Fruit fly (Drosophila melanogaster): ENCODE results near the gene CG9368.

Gene CG9368

dm6 chr3L:19562146-19562700 lies 39.2 kb upstream of the CG9368 start:
- TF ChIP-seq psq (optimal IDR thresholded peaks at IDR 0.05) (no peak), pan (optimal IDR thresholded peaks at IDR 0.05) (no peak), CG8478 (optimal IDR thresholded peaks at IDR 0.05) (no peak)

- TF ChIP-seq pan (optimal IDR thresholded peaks at IDR 0.05) (no peak), usp (GFP tag; optimal IDR thresholded peaks at IDR 0.05) (no peak), EcR (GFP tag; optimal IDR thresholded peaks at IDR 0.05) (no peak), psq (optimal IDR thresholded peaks at IDR 0.05) (no peak), Dll (optimal IDR thresholded peaks at IDR 0.05) (no peak), CG8478 (optimal IDR thresholded peaks at IDR 0.05) (no peak)
Measured at dm6 chr3L:19563014-19563413, 38.4 kb upstream of the CG9368 start.

- no peak for TF ChIP-seq EcR (GFP tag; optimal IDR thresholded peaks at IDR 0.05)
- no peak for TF ChIP-seq Dll (optimal IDR thresholded peaks at IDR 0.05)
- TF ChIP-seq usp (GFP tag; optimal IDR thresholded peaks at IDR 0.05): no peak
- no peak for TF ChIP-seq CG8478 (optimal IDR thresholded peaks at IDR 0.05)
- TF ChIP-seq psq (optimal IDR thresholded peaks at IDR 0.05): no peak
Measured at dm6 chr3L:19564905-19565700, 36.3 kb upstream of the CG9368 start.

dm6 chr3L:19566127-19566526 lies 35.3 kb upstream of the CG9368 start:
- TF ChIP-seq EcR (GFP tag; optimal IDR thresholded peaks at IDR 0.05): no peak
- TF ChIP-seq usp (GFP tag; optimal IDR thresholded peaks at IDR 0.05): no peak
- no peak for TF ChIP-seq pan (optimal IDR thresholded peaks at IDR 0.05)
- no peak for TF ChIP-seq Dll (optimal IDR thresholded peaks at IDR 0.05)
- TF ChIP-seq CG8478 (optimal IDR thresholded peaks at IDR 0.05): no peak
- TF ChIP-seq psq (optimal IDR thresholded peaks at IDR 0.05): no peak

dm6 chr3L:19568999-19569398 lies 32.4 kb upstream of the CG9368 start:
- TF ChIP-seq usp (GFP tag; optimal IDR thresholded peaks at IDR 0.05): no peak
- TF ChIP-seq Dll (optimal IDR thresholded peaks at IDR 0.05): no peak
- TF ChIP-seq pan (optimal IDR thresholded peaks at IDR 0.05): no peak
- TF ChIP-seq psq (optimal IDR thresholded peaks at IDR 0.05): no peak
- TF ChIP-seq EcR (GFP tag; optimal IDR thresholded peaks at IDR 0.05): no peak
- TF ChIP-seq CG8478 (optimal IDR thresholded peaks at IDR 0.05): no peak

- no peak for TF ChIP-seq pan (optimal IDR thresholded peaks at IDR 0.05)
Measured at dm6 chr3L:19569407-19569806, 32.0 kb upstream of the CG9368 start.

dm6 chr3L:19574452-19574851 lies 27.0 kb upstream of the CG9368 start:
- TF ChIP-seq pan (optimal IDR thresholded peaks at IDR 0.05) (no peak), Dll (optimal IDR thresholded peaks at IDR 0.05) (no peak), EcR (GFP tag; optimal IDR thresholded peaks at IDR 0.05) (no peak), CG8478 (optimal IDR thresholded peaks at IDR 0.05) (no peak)

dm6 chr3L:19575650-19576049 lies 25.8 kb upstream of the CG9368 start:
- TF ChIP-seq pan (optimal IDR thresholded peaks at IDR 0.05) (no peak), usp (GFP tag; optimal IDR thresholded peaks at IDR 0.05) (no peak), Dll (optimal IDR thresholded peaks at IDR 0.05) (no peak), CG8478 (optimal IDR thresholded peaks at IDR 0.05) (no peak), psq (optimal IDR thresholded peaks at IDR 0.05) (no peak), EcR (GFP tag; optimal IDR thresholded peaks at IDR 0.05) (no peak)

- no peak for TF ChIP-seq EcR (GFP tag; optimal IDR thresholded peaks at IDR 0.05)
- no peak for TF ChIP-seq psq (optimal IDR thresholded peaks at IDR 0.05)
- TF ChIP-seq usp (GFP tag; optimal IDR thresholded peaks at IDR 0.05): no peak
- no peak for TF ChIP-seq pan (optimal IDR thresholded peaks at IDR 0.05)
- TF ChIP-seq Dll (optimal IDR thresholded peaks at IDR 0.05): no peak
- TF ChIP-seq CG8478 (optimal IDR thresholded peaks at IDR 0.05): no peak
Measured at dm6 chr3L:19579346-19579745, 22.1 kb upstream of the CG9368 start.

dm6 chr3L:19580709-19581227 lies 20.7 kb upstream of the CG9368 start:
- no peak for TF ChIP-seq usp (GFP tag; optimal IDR thresholded peaks at IDR 0.05)
- TF ChIP-seq pan (optimal IDR thresholded peaks at IDR 0.05): no peak
- no peak for TF ChIP-seq Dll (optimal IDR thresholded peaks at IDR 0.05)
- TF ChIP-seq EcR (GFP tag; optimal IDR thresholded peaks at IDR 0.05): no peak
- TF ChIP-seq CG8478 (optimal IDR thresholded peaks at IDR 0.05): no peak
- no peak for TF ChIP-seq psq (optimal IDR thresholded peaks at IDR 0.05)

- TF ChIP-seq Dll (optimal IDR thresholded peaks at IDR 0.05): no peak
- TF ChIP-seq CG8478 (optimal IDR thresholded peaks at IDR 0.05): no peak
- no peak for TF ChIP-seq usp (GFP tag; optimal IDR thresholded peaks at IDR 0.05)
- TF ChIP-seq pan (optimal IDR thresholded peaks at IDR 0.05): no peak
Measured at dm6 chr3L:19584369-19584915, 17.0 kb upstream of the CG9368 start, which contains the start of gene Shal. Shal (minus strand) TSS chr3L:19584568.

dm6 chr3L:19585979-19586378 lies 15.5 kb upstream of the CG9368 start, which contains the start of the genes CG9231 and CG9330:
CG9231 (minus strand) TSS chr3L:19586003.
CG9330 (plus strand) TSS chr3L:19586253.
- TF ChIP-seq pan (optimal IDR thresholded peaks at IDR 0.05) (no peak), Dll (optimal IDR thresholded peaks at IDR 0.05) (no peak)

dm6 chr3L:19590422-19590821 lies 11.0 kb upstream of the CG9368 start, which contains the start of gene CG14100:
CG14100 (minus strand) TSS chr3L:19590524.
- TF ChIP-seq usp (GFP tag; optimal IDR thresholded peaks at IDR 0.05) (no peak), psq (optimal IDR thresholded peaks at IDR 0.05) (no peak), Dll (optimal IDR thresholded peaks at IDR 0.05) (no peak), pan (optimal IDR thresholded peaks at IDR 0.05) (no peak), EcR (GFP tag; optimal IDR thresholded peaks at IDR 0.05) (no peak), CG8478 (optimal IDR thresholded peaks at IDR 0.05) (no peak)
